Worm (Caenorhabditis elegans) whole organism, L2 larva: ENCODE data around the gene agt-1.

Experiments
- ZK546.5 ChIP-seq: sonication (generic microtip); optimal IDR thresholded peaks from 2 replicates; lab custom pipeline; 2017; ENCODE audit warnings: missing biosample characterization, missing genetic modification characterization
- alr-1 ChIP-seq: fragments of 150-350 bp; optimal IDR thresholded peaks from 2 replicates; lab custom pipeline; 2014; ENCODE audit warnings: missing biosample characterization, missing genetic modification characterization
- ama-1 ChIP-seq: fragments of 150-350 bp; optimal IDR thresholded peaks from 2 replicates; lab custom pipeline; 2018; ENCODE audit warnings: inconsistent platforms
- lsy-2 ChIP-seq, 2 experiments: fragments of 150-350 bp in 1 of 2; sonication (generic microtip) in 1 of 2; optimal IDR thresholded peaks; 2 replicates each; lab custom pipeline; 2014 to 2017; ENCODE audit warnings: missing biosample characterization in 2 of 2, missing genetic modification characterization in 2 of 2
- mab-5 ChIP-seq: fragments of 150-350 bp; optimal IDR thresholded peaks from 2 replicates; lab custom pipeline; 2014; ENCODE audit warnings: missing biosample characterization, missing genetic modification characterization
- nhr-237 ChIP-seq: fragments of 150-350 bp; optimal IDR thresholded peaks from 2 replicates; lab custom pipeline; 2014; ENCODE audit warnings: missing biosample characterization, missing genetic modification characterization
- snpc-4 ChIP-seq: fragments of 150-350 bp; optimal IDR thresholded peaks from 2 replicates; lab custom pipeline; 2014; ENCODE audit warnings: missing biosample characterization, missing genetic modification characterization
- unc-55 ChIP-seq: fragments of 150-350 bp; sonication (generic microtip); optimal IDR thresholded peaks from 3 replicates; lab custom pipeline; 2014; ENCODE audit warnings: missing biosample characterization, missing genetic modification reagents, missing genetic modification characterization
- unc-62 ChIP-seq: fragments of 150-350 bp; optimal IDR thresholded peaks from 2 replicates; lab custom pipeline; 2014; ENCODE audit warnings: missing biosample characterization, missing genetic modification reagents, missing genetic modification characterization
- ztf-11 ChIP-seq: sonication (generic microtip); optimal IDR thresholded peaks from 2 replicates; lab custom pipeline; 2017; ENCODE audit warnings: missing biosample characterization, missing genetic modification characterization

DNA sequence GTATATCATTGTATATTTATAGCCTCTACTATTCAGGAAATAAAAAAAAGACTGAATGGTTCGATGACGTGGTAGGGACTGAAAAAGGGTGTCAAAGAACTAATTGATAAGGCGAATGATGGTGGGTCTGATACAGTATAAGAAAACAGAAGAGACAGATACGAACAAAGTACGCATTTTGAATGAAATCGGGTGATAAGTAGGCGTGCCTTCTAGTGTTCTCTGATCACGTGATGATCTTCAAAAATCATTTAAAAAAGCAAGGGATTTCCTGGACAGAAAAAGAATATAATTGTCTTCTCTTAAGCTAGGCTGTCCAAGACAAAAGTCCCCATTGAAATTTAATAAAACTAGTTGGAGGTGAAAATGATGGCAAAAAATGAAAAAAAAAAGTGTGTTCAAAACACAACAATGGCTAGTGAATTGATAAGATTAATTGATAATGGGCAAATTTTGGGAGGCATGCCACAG is 24.1 kb upstream of the agt-1 start:
- TF ChIP-seq snpc-4 (tag; lab: Kevin White, UChicago) (no peak), mab-5 (tag; lab: Kevin White, UChicago) (no peak), ztf-11 (tag; lab: Kevin White, UChicago) (no peak), unc-55 (GFP tag; lab: Kevin White, UChicago) (no peak), nhr-237 (tag; lab: Kevin White, UChicago) (no peak), lsy-2 (tag; optimal IDR thresholded peaks at IDR 0.05; lab: Kevin White, UChicago) (peak in 1 of 2 experiments; percentile 42), unc-62 (no peak), alr-1 (tag; lab: Kevin White, UChicago) (no peak), ama-1 (lab: Kevin White, UChicago) (no peak), ZK546.5 (tag; lab: Kevin White, UChicago) (no peak)
